Worm (Caenorhabditis elegans): Measurements from ENCODE around the gene mrp-6.

DNA sequence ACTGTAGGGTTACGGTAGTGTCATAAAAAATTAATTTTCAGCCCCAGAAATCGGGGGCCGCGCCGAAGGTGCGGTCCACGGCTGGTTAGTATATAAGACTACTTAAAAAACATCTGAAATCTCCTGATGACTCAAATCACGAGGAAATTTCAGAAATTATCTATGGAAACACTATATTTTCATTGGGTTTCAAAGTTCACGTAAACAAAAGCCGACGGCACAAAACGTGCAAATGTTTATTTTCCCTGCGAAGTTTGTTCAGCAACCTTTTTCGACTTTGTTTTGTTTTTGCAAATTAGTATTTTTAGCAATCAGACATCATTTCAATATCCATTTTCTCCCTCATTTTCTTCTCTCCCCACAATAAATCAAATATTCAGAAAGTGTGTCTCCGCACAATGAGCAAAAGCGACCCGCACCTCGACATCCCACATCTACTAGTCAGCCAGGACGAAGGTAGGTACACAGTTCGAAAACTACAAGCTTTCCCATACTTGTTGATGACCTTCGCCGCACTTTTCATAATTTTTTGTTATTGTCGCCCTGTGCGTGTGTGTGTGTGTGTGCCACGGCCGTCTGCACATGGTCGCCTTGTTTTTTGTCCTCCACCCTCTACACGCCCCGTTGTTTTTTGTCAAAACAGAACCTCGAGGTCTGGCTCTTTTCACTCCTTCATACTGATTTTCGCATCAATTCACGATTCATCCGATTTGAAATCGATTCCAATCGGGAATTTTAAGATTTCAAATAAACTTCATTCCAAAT, 49.8 kb downstream of the mrp-6 start:
- TF ChIP-seq nhr-11 (tag; optimal IDR thresholded peaks at IDR 0.05): no peak
- no peak for TF ChIP-seq skn-1 (tag; optimal IDR thresholded peaks at IDR 0.05)
- TF ChIP-seq ceh-16 (tag; optimal IDR thresholded peaks at IDR 0.05): no peak
- TF ChIP-seq elt-3 (tag; optimal IDR thresholded peaks at IDR 0.05): no peak
- TF ChIP-seq ZK546.5 (tag; optimal IDR thresholded peaks at IDR 0.05): no peak
- TF ChIP-seq nhr-12 (tag; optimal IDR thresholded peaks at IDR 0.05): no peak
- TF ChIP-seq mdl-1 (tag; optimal IDR thresholded peaks at IDR 0.05): no peak
- no peak for TF ChIP-seq nhr-25 (tag; optimal IDR thresholded peaks at IDR 0.05)
- TF ChIP-seq ceh-82 (tag; optimal IDR thresholded peaks at IDR 0.05): no peak
- TF ChIP-seq snpc-4 (tag; optimal IDR thresholded peaks at IDR 0.05): no peak
- TF ChIP-seq alr-1 (tag; optimal IDR thresholded peaks at IDR 0.05): no peak
- TF ChIP-seq egl-27 (tag; optimal IDR thresholded peaks at IDR 0.05): no peak
- no peak for TF ChIP-seq lin-13 (GFP tag; optimal IDR thresholded peaks at IDR 0.05)
- no peak for TF ChIP-seq sem-4 (tag; optimal IDR thresholded peaks at IDR 0.05)
